Fruit fly (Drosophila melanogaster): ENCODE data around the gene CG7203.

DNA sequence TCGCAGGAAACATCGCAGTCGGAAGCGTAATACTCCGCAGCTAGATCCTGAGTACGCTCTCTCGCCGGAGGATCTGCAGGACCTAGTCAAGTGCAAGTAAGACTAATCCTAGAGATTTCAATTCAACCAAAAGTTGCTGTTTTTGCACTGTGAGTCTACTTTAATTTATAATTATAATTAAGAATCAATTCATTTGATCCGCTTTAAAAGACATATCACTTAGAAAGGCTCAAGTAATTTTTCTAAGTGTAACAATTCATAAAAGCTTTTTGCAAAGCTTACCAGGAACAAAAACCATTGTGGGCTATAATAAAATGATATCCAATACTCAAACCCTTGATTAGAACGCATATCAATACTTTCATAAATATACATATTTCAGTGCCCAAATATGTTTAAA, 3.8 kb upstream of the CG7203 start:
- no peak for TF ChIP-seq brk (GFP tag; optimal IDR thresholded peaks at IDR 0.05)
- TF ChIP-seq Rel (GFP tag; optimal IDR thresholded peaks at IDR 0.05): no peak
- no peak for TF ChIP-seq Rel (tag; optimal IDR thresholded peaks at IDR 0.05)
- TF ChIP-seq psq (GFP tag; optimal IDR thresholded peaks at IDR 0.05): no peak
